Worm (Caenorhabditis elegans) whole organism, mixed stage, embryonic: Measurements from ENCODE around the gene dhs-21.

Experiments used
- bed-3 ChIP-seq: fragments of 200-800 bp; sonication (Bioruptor generic); optimal IDR thresholded peaks from 3 replicates; lab custom pipeline; 2018; ENCODE audit warnings: mild to moderate bottlenecking, missing genetic modification characterization, moderate library complexity, missing compliant biosample characterization
- blmp-1 ChIP-seq: fragments of 150-350 bp; optimal IDR thresholded peaks from 2 replicates; lab custom pipeline; 2014; ENCODE audit warnings: missing biosample characterization, missing genetic modification characterization
- ceh-39 ChIP-seq: fragments of 150-350 bp; optimal IDR thresholded peaks from 2 replicates; lab custom pipeline; 2014; ENCODE audit warnings: missing biosample characterization, missing genetic modification characterization
- ceh-43 ChIP-seq: fragments of 200-800 bp; sonication (Bioruptor generic); optimal IDR thresholded peaks from 2 replicates; lab custom pipeline; 2018; ENCODE audit warnings: mild to moderate bottlenecking, missing genetic modification characterization, moderate library complexity, missing compliant biosample characterization
- ceh-83 ChIP-seq: fragments of 200-800 bp; sonication (Bioruptor generic); optimal IDR thresholded peaks from 2 replicates; lab custom pipeline; 2018; ENCODE audit warnings: mild to moderate bottlenecking, missing genetic modification characterization, missing compliant biosample characterization
- ces-1 ChIP-seq: fragments of 150-350 bp; optimal IDR thresholded peaks from 2 replicates; lab custom pipeline; 2014; ENCODE audit warnings: missing biosample characterization, missing genetic modification reagents, missing genetic modification characterization
- cnd-1 ChIP-seq: fragments of 200-800 bp; sonication (Bioruptor generic); optimal IDR thresholded peaks from 2 replicates; lab custom pipeline; 2018; ENCODE audit warnings: mild to moderate bottlenecking, missing genetic modification characterization, missing compliant biosample characterization
- elt-1 ChIP-seq: sonication (generic microtip); optimal IDR thresholded peaks from 2 replicates; lab custom pipeline; 2017; ENCODE audit warnings: missing genetic modification characterization, mild to moderate bottlenecking, missing compliant biosample characterization, antibody characterized with exemption, moderate library complexity, borderline replicate concordance; ENCODE audit not compliant: insufficient read depth
- elt-3 ChIP-seq: fragments of 150-350 bp; optimal IDR thresholded peaks from 2 replicates; lab custom pipeline; 2014; ENCODE audit warnings: missing biosample characterization, missing genetic modification characterization
- flh-1 ChIP-seq: fragments of 200-800 bp; sonication (Bioruptor generic); optimal IDR thresholded peaks from 2 replicates; lab custom pipeline; 2018; ENCODE audit warnings: mild to moderate bottlenecking, missing genetic modification characterization, moderate library complexity, missing compliant biosample characterization
- lin-13 ChIP-seq: fragments of 150-350 bp; optimal IDR thresholded peaks from 2 replicates; lab custom pipeline; 2014; ENCODE audit warnings: missing biosample characterization, missing genetic modification characterization
- mls-2 ChIP-seq: sonication (generic microtip); optimal IDR thresholded peaks from 2 replicates; lab custom pipeline; 2016; ENCODE audit warnings: mild to moderate bottlenecking, missing genetic modification characterization, moderate library complexity, missing compliant biosample characterization
- nhr-12 ChIP-seq: fragments of 150-350 bp; optimal IDR thresholded peaks from 2 replicates; lab custom pipeline; 2014; ENCODE audit warnings: missing biosample characterization, missing genetic modification characterization
- nhr-2 ChIP-seq: fragments of 150-350 bp; optimal IDR thresholded peaks from 2 replicates; lab custom pipeline; 2014; ENCODE audit warnings: missing biosample characterization, missing genetic modification characterization
- nhr-28 ChIP-seq: fragments of 150-350 bp; optimal IDR thresholded peaks from 2 replicates; lab custom pipeline; 2014; ENCODE audit warnings: missing biosample characterization, missing genetic modification characterization
- nhr-76 ChIP-seq: sonication (generic microtip); optimal IDR thresholded peaks from 2 replicates; lab custom pipeline; 2017; ENCODE audit warnings: missing biosample characterization, missing genetic modification characterization
- pha-4 ChIP-seq: fragments of 150-350 bp; optimal IDR thresholded peaks from 2 replicates; lab custom pipeline; 2018; ENCODE audit warnings: missing biosample characterization, missing genetic modification reagents, missing genetic modification characterization
- sem-2 ChIP-seq: fragments of 200-800 bp; sonication (Bioruptor generic); optimal IDR thresholded peaks from 2 replicates; lab custom pipeline; 2018; ENCODE audit warnings: mild to moderate bottlenecking, missing genetic modification characterization, missing compliant biosample characterization
- snpc-4 ChIP-seq: fragments of 150-350 bp; optimal IDR thresholded peaks from 2 replicates; lab custom pipeline; 2014; ENCODE audit warnings: missing biosample characterization, missing genetic modification characterization
- sptf-1 ChIP-seq: sonication (generic microtip); optimal IDR thresholded peaks from 2 replicates; lab custom pipeline; 2017; ENCODE audit warnings: mild to moderate bottlenecking, missing genetic modification characterization, moderate library complexity, missing compliant biosample characterization
- unc-120 ChIP-seq: sonication (generic microtip); optimal IDR thresholded peaks from 2 replicates; lab custom pipeline; 2017; ENCODE audit warnings: missing genetic modification characterization, missing compliant biosample characterization; ENCODE audit not compliant: poor library complexity, severe bottlenecking
- zip-8 ChIP-seq: fragments of 150-350 bp; optimal IDR thresholded peaks from 2 replicates; lab custom pipeline; 2014; ENCODE audit warnings: missing biosample characterization, missing genetic modification characterization
- ztf-11 ChIP-seq: fragments of 150-350 bp; optimal IDR thresholded peaks from 2 replicates; lab custom pipeline; 2014; ENCODE audit warnings: missing biosample characterization, missing genetic modification characterization

The dhs-21 gene

ce11 chrV:12706511-12706910 is 26.9 kb downstream of the dhs-21 start:
- TF ChIP-seq ztf-11 (tag; lab: Kevin White, UChicago) (no peak), pha-4 (tag; lab: Kevin White, UChicago) (no peak), nhr-28 (no peak), snpc-4 (tag; lab: Kevin White, UChicago) (no peak), unc-120 (tag; lab: Kevin White, UChicago) (no peak), bed-3 (GFP tag; lab: Kevin White, UChicago) (no peak), elt-1 (tag; lab: Kevin White, UChicago) (no peak), zip-8 (tag; lab: Kevin White, UChicago) (no peak), sem-2 (no peak), sptf-1 (tag; lab: Kevin White, UChicago) (no peak), nhr-2 (tag; lab: Kevin White, UChicago) (no peak), ceh-43 (GFP tag; lab: Kevin White, UChicago) (no peak), cnd-1 (tag; lab: Kevin White, UChicago) (no peak), blmp-1 (tag; lab: Kevin White, UChicago) (no peak)

DNA sequence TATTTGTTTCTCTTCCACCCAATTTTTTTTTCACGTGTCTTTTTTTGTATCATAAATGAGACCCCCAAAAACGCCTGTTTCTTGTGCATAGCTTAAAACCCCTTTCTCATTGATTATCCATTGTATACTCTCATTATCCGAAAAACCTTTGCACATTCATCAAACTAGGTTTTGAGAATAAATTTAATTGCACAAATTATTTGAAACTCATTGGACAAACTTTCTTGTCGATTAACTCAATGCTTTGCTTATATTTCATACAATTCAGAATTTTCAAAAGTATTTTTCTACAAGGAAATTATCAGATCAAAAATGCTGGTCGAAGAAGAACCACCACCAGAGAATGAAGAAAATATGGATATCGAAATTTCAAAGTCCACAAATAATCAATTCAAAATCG is 29.4 kb downstream of the dhs-21 start, which contains the start of gene R11D1.1:
Gene R11D1.1, plus strand, starts transcription at position 301 of the 400 bp plus-strand sequence.
- TF ChIP-seq snpc-4 (tag; lab: Kevin White, UChicago) (no peak), mls-2 (tag; lab: Kevin White, UChicago) (no peak), blmp-1 (tag; lab: Kevin White, UChicago) (no peak), flh-1 (GFP tag; lab: Kevin White, UChicago) (no peak), elt-3 (tag; lab: Kevin White, UChicago) (no peak)

- no peak for TF ChIP-seq flh-1 (GFP tag; lab: Kevin White, UChicago)
- peak; percentile 63 for TF ChIP-seq ces-1 (GFP tag; lab: Kevin White, UChicago)
- TF ChIP-seq blmp-1 (tag; lab: Kevin White, UChicago): no peak
- no peak for TF ChIP-seq bed-3 (GFP tag; lab: Kevin White, UChicago)
- no peak for TF ChIP-seq nhr-12 (tag; lab: Kevin White, UChicago)
- TF ChIP-seq, all 35 proteins: peak for 1
Measured at ce11 chrV:12701613-12702012, 31.8 kb downstream of the dhs-21 start.

DNA sequence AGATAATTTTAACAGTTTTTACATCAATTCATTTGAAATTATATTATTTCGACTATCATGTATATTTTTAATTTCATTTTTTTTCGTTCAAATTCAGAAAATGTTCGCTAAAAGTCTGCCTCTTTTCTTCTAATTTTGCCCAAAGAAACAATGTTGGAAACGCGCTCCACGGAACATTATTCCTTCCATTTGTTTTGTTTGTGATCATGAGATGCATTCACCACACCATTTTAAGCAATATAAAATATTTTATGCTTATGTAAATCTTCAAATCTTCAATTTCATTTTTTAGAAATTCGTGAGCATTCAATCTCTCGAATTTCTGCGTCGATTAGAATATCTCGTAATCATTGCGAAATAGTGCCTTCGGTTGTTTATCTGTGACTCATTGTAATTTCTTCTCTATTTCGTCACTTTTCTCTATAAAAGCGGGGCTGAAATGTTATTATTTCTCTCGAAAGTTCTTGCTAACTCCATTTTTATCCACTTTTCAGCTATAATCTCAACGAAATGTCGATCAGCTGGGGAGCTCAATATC is 36.0 kb downstream of the dhs-21 start, which contains the start of gene istr-1:
Gene istr-1, plus strand, starts transcription at position 495 of the 538 bp plus-strand sequence.
- TF ChIP-seq blmp-1 (tag; lab: Kevin White, UChicago): no peak
- no peak for TF ChIP-seq lin-13 (tag; lab: Kevin White, UChicago)
- TF ChIP-seq cnd-1 (tag; lab: Kevin White, UChicago): no peak
- no peak for TF ChIP-seq nhr-76 (tag; lab: Kevin White, UChicago)
- TF ChIP-seq pha-4 (tag; lab: Kevin White, UChicago): no peak
- TF ChIP-seq ceh-43 (GFP tag; lab: Kevin White, UChicago): no peak
- TF ChIP-seq unc-120 (tag; lab: Kevin White, UChicago): peak; percentile 73
- no peak for TF ChIP-seq flh-1 (GFP tag; lab: Kevin White, UChicago)

- TF ChIP-seq unc-120 (tag; lab: Kevin White, UChicago) (no peak), nhr-12 (tag; lab: Kevin White, UChicago) (no peak), mls-2 (tag; lab: Kevin White, UChicago) (no peak), ceh-83 (no peak), nhr-28 (no peak), lin-13 (tag; lab: Kevin White, UChicago) (no peak)
Measured at ce11 chrV:12696790-12697189, 36.7 kb downstream of the dhs-21 start.

- TF ChIP-seq unc-120 (tag; lab: Kevin White, UChicago) (no peak), nhr-76 (tag; lab: Kevin White, UChicago) (no peak)
Measured at ce11 chrV:12695968-12696367, 37.5 kb downstream of the dhs-21 start, which contains the start of gene K10C8.4. K10C8.4 (plus strand) TSS chrV:12696268.

- TF ChIP-seq pha-4 (tag; lab: Kevin White, UChicago): no peak
- no peak for TF ChIP-seq ceh-43 (GFP tag; lab: Kevin White, UChicago)
- no peak for TF ChIP-seq flh-1 (GFP tag; lab: Kevin White, UChicago)
- no peak for TF ChIP-seq nhr-12 (tag; lab: Kevin White, UChicago)
- no peak for TF ChIP-seq zip-8 (tag; lab: Kevin White, UChicago)
- TF ChIP-seq ztf-11 (tag; lab: Kevin White, UChicago): no peak
- no peak for TF ChIP-seq nhr-2 (tag; lab: Kevin White, UChicago)
- no peak for TF ChIP-seq snpc-4 (tag; lab: Kevin White, UChicago)
- no peak for TF ChIP-seq mls-2 (tag; lab: Kevin White, UChicago)
- no peak for TF ChIP-seq ceh-39 (tag; lab: Kevin White, UChicago)
Measured at ce11 chrV:12695155-12695554, 38.3 kb downstream of the dhs-21 start, which contains the start of gene parn-1. parn-1 (minus strand) TSS chrV:12695255.
